Fruit fly (Drosophila melanogaster): ENCODE results near the gene Mlc1.

dm6 chr3R:27695019-27695418 is 35.0 kb upstream of the Mlc1 start, which contains the start of gene HSPBAP1:
- TF ChIP-seq CTCF (optimal IDR thresholded peaks at IDR 0.05), result no peak
- TF ChIP-seq CG8478 (optimal IDR thresholded peaks at IDR 0.05), result no peak
